Fruit fly (Drosophila melanogaster) whole organism, adult: ENCODE results near the gene CG45489.
A peak's percentile ranks its signal among the peaks of the same experiment; 100 is the strongest.

Experiments used
- CG12768 ChIP-seq: fragments of 200-800 bp; sonication (Bioruptor generic); optimal IDR thresholded peaks from 2 replicates; lab custom pipeline; 2017; ENCODE audit warnings: missing biosample characterization, missing genetic modification characterization, mild to moderate bottlenecking, moderate library complexity, missing genetic modification reagents
- CG14711 ChIP-seq: fragments of 200-800 bp; sonication (Bioruptor generic); optimal IDR thresholded peaks from 2 replicates; lab custom pipeline; 2018; ENCODE audit warnings: missing biosample characterization, mild to moderate bottlenecking, missing genetic modification characterization, moderate library complexity
- CG1620 ChIP-seq: fragments of 200-800 bp; sonication (Bioruptor generic); optimal IDR thresholded peaks from 2 replicates; lab custom pipeline; 2016; ENCODE audit warnings: missing biosample characterization, missing genetic modification characterization
- CG33017 ChIP-seq: fragments of 200-800 bp; sonication (Bioruptor generic); optimal IDR thresholded peaks from 2 replicates; lab custom pipeline; 2018; ENCODE audit warnings: missing biosample characterization, mild to moderate bottlenecking, missing genetic modification characterization, moderate library complexity
- CG7101 ChIP-seq: fragments of 200-800 bp; sonication (Bioruptor generic); optimal IDR thresholded peaks from 2 replicates; lab custom pipeline; 2018; ENCODE audit warnings: missing biosample characterization, mild to moderate bottlenecking, missing genetic modification characterization, moderate library complexity
- Clk ChIP-seq: fragments of 200-800 bp; sonication (Bioruptor generic); optimal IDR thresholded peaks from 2 replicates; lab custom pipeline; 2017; ENCODE audit warnings: missing biosample characterization, missing genetic modification characterization
- Crg-1 ChIP-seq: fragments of 200-800 bp; sonication (Bioruptor generic); optimal IDR thresholded peaks from 2 replicates; lab custom pipeline; 2016; ENCODE audit warnings: missing biosample characterization, missing genetic modification characterization
- bab1 ChIP-seq: fragments of 200-800 bp; sonication (Bioruptor generic); optimal IDR thresholded peaks from 3 replicates; lab custom pipeline; 2019; ENCODE audit warnings: missing biosample characterization, mild to moderate bottlenecking, missing genetic modification characterization, moderate library complexity
- cnc ChIP-seq, 2 experiments: fragments of >200 bp; optimal IDR thresholded peaks; 2 replicates each; lab custom pipeline; 2017
- kay ChIP-seq: fragments of 200-800 bp; sonication (Bioruptor generic); peaks from one replicate; lab custom pipeline; 2016; ENCODE audit warnings: missing biosample characterization, missing genetic modification characterization, borderline replicate concordance
- ovo ChIP-seq: fragments of 200-800 bp; sonication (Bioruptor generic); optimal IDR thresholded peaks from 2 replicates; lab custom pipeline; 2016; ENCODE audit warnings: missing biosample characterization, missing genetic modification characterization
- pad ChIP-seq: fragments of 200-800 bp; sonication (Bioruptor generic); optimal IDR thresholded peaks from 3 replicates; lab custom pipeline; 2017; ENCODE audit warnings: missing biosample characterization, missing genetic modification characterization, mild to moderate bottlenecking, moderate library complexity, missing genetic modification reagents
- tj ChIP-seq: fragments of 200-800 bp; sonication (Bioruptor generic); optimal IDR thresholded peaks from 3 replicates; lab custom pipeline; 2017; ENCODE audit warnings: missing biosample characterization, mild to moderate bottlenecking, missing genetic modification characterization, moderate library complexity

DNA sequence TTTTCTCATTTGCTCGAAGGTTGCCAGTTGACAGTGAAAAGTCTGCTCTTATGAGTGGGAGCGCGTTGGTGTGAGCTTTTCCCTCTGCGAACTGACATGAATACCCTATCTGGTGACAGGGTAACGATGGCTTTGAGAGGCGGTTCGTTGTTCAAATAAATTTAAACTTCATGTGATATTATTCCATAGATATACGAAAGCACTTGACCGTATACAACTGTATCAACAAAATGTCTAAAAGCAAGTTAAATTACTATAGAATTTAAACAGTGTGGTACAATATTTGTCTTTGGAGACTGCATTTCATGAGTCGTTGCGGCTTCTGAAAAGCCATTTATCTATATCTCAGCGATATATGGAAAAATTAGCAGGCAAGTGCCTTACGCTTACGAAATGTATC lies 35.2 kb upstream of the CG45489 start:
- TF ChIP-seq CG1620 (GFP tag; lab: Kevin White, UChicago) (no peak), CG14711 (no peak), Clk (no peak), pad (GFP tag; lab: Kevin White, UChicago) (no peak), CG7101 (no peak), CG12768 (no peak), bab1 (GFP tag; lab: Kevin White, UChicago) (no peak), ovo (GFP tag; lab: Kevin White, UChicago) (no peak), cnc (optimal IDR thresholded peaks at IDR 0.05; lab: Kevin White, UChicago) (no peak), kay (no peak), Crg-1 (no peak), tj (GFP tag; lab: Kevin White, UChicago) (no peak), CG33017 (tag; lab: Kevin White, UChicago) (peak; percentile 28)
